Fruit fly (Drosophila melanogaster) whole organism, embryonic: ENCODE measurements around the gene CG42445.

Experiments
- Antp ChIP-seq: fragments of 200-800 bp; sonication (Bioruptor generic); optimal IDR thresholded peaks from 3 replicates; lab custom pipeline; 2016; ENCODE audit warnings: missing biosample characterization, missing genetic modification characterization
- Awh ChIP-seq: fragments of 200-800 bp; sonication (Bioruptor generic); IDR thresholded peaks from 2 replicates; pipeline ENCODE4, ENCODE4 v1.3.6; 2022; ENCODE audit warnings: missing biosample characterization, missing genetic modification characterization
- CG10959 ChIP-seq: fragments of 200-800 bp; sonication (Bioruptor generic); IDR thresholded peaks from 2 replicates; pipeline ENCODE4 v1.3.6; 2022; ENCODE audit warnings: missing biosample characterization, missing genetic modification characterization
- CG11085 ChIP-seq: fragments of 200-800 bp; sonication (Bioruptor generic); IDR thresholded peaks from 2 replicates; pipeline ENCODE4 v1.3.6; 2022; ENCODE audit warnings: missing biosample characterization, missing genetic modification characterization
- CG15479 ChIP-seq: fragments of 200-800 bp; sonication (Bioruptor generic); optimal IDR thresholded peaks from 3 replicates; lab custom pipeline; 2019; ENCODE audit warnings: missing biosample characterization, mild to moderate bottlenecking, missing genetic modification characterization, moderate library complexity
- CG16815 ChIP-seq: fragments of 200-800 bp; sonication (Bioruptor generic); optimal IDR thresholded peaks from 3 replicates; lab custom pipeline; 2017; ENCODE audit warnings: missing biosample characterization, mild to moderate bottlenecking, missing genetic modification characterization
- CG16863 ChIP-seq: fragments of 200-800 bp; sonication (Bioruptor generic); optimal IDR thresholded peaks from 3 replicates; lab custom pipeline; 2016; ENCODE audit warnings: missing biosample characterization, missing genetic modification characterization
- CG2199 ChIP-seq: fragments of 200-800 bp; sonication (Bioruptor generic); IDR thresholded peaks from 3 replicates; pipeline ENCODE4 v1.3.6; 2022; ENCODE audit warnings: missing biosample characterization, missing genetic modification characterization
- CG43689 ChIP-seq: fragments of 200-800 bp; sonication (Bioruptor generic); IDR thresholded peaks from 2 replicates; pipeline ENCODE4 v1.3.6; 2022; ENCODE audit warnings: missing biosample characterization, missing genetic modification characterization
- CG5953 ChIP-seq: fragments of 200-800 bp; sonication (Bioruptor generic); IDR thresholded peaks from 2 replicates; pipeline ENCODE4 v1.3.6; 2022; ENCODE audit warnings: missing biosample characterization, missing genetic modification characterization
- CG6765 ChIP-seq: fragments of 200-800 bp; sonication (Bioruptor generic); optimal IDR thresholded peaks from 3 replicates; lab custom pipeline; 2017; ENCODE audit warnings: missing biosample characterization, mild to moderate bottlenecking, missing genetic modification characterization
- CG7786 ChIP-seq: fragments of 200-800 bp; sonication (Bioruptor generic); optimal IDR thresholded peaks from 2 replicates; lab custom pipeline; 2016; ENCODE audit warnings: missing biosample characterization, missing genetic modification characterization
- CG7963 ChIP-seq: fragments of 200-800 bp; sonication (Bioruptor generic); IDR thresholded peaks from 3 replicates; pipeline ENCODE4 v1.3.6; 2022; ENCODE audit warnings: missing biosample characterization, missing genetic modification characterization; ENCODE audit not compliant: partially characterized antibody
- CG8944 ChIP-seq: fragments of 200-800 bp; sonication (Bioruptor generic); optimal IDR thresholded peaks from 3 replicates; lab custom pipeline; 2016; ENCODE audit warnings: missing biosample characterization, missing genetic modification characterization
- CG9876 ChIP-seq: fragments of 200-800 bp; sonication (Bioruptor generic); optimal IDR thresholded peaks from 2 replicates; lab custom pipeline; 2016; ENCODE audit warnings: missing biosample characterization, missing genetic modification characterization
- Deaf1 ChIP-seq: fragments of 200-800 bp; optimal IDR thresholded peaks from 3 replicates; lab custom pipeline; 2019; ENCODE audit warnings: missing biosample characterization, mild to moderate bottlenecking, missing genetic modification characterization, moderate library complexity
- Dfd ChIP-seq, 2 experiments: fragments of >200 bp; optimal IDR thresholded peaks; 2 replicates each; lab custom pipeline; 2017; ENCODE audit warnings: missing biosample characterization in 2 of 2, missing genetic modification characterization in 2 of 2
- Dip2 ChIP-seq: fragments of 200-800 bp; sonication (Bioruptor generic); IDR thresholded peaks from 2 replicates; pipeline ENCODE4 v1.3.6; 2022; ENCODE audit warnings: missing biosample characterization, missing genetic modification characterization
- Dip3 ChIP-seq: fragments of 200-800 bp; sonication (Bioruptor generic); optimal IDR thresholded peaks from 3 replicates; lab custom pipeline; 2016; ENCODE audit warnings: missing biosample characterization, missing genetic modification characterization
- E2f1 ChIP-seq: fragments of 200-800 bp; sonication (Bioruptor generic); IDR thresholded peaks from 2 replicates; pipeline ENCODE4 v1.3.6; 2022; ENCODE audit warnings: missing biosample characterization, missing genetic modification characterization
- MESR4 ChIP-seq: fragments of 200-800 bp; sonication (Bioruptor generic); optimal IDR thresholded peaks from 2 replicates; lab custom pipeline; 2018; ENCODE audit warnings: missing biosample characterization, mild to moderate bottlenecking, missing genetic modification characterization, moderate library complexity
- Optix ChIP-seq: fragments of 200-800 bp; sonication (Bioruptor generic); IDR thresholded peaks from 3 replicates; pipeline ENCODE4 v1.3.6; 2022; ENCODE audit warnings: missing biosample characterization, missing genetic modification characterization
- Pdp1 ChIP-seq, 2 experiments: fragments of 200-800 bp; sonication (Bioruptor generic); optimal IDR thresholded peaks; 3 replicates each; lab custom pipeline; 2016; ENCODE audit warnings: missing biosample characterization in 2 of 2, missing genetic modification characterization in 2 of 2, mild to moderate bottlenecking in 1 of 2, moderate library complexity in 1 of 2
- Vsx1 ChIP-seq: fragments of 200-800 bp; sonication (Bioruptor generic); optimal IDR thresholded peaks from 2 replicates; lab custom pipeline; 2017; ENCODE audit warnings: missing biosample characterization, mild to moderate bottlenecking, missing genetic modification characterization, missing genetic modification reagents
- abd-A ChIP-seq: fragments of 200-800 bp; sonication (Bioruptor generic); optimal IDR thresholded peaks from 3 replicates; lab custom pipeline; 2019; ENCODE audit warnings: missing biosample characterization, mild to moderate bottlenecking, missing genetic modification characterization, moderate library complexity
- chif ChIP-seq, 2 experiments: fragments of 200-800 bp; sonication (Bioruptor generic); optimal IDR thresholded peaks; 3 replicates each; lab custom pipeline; 2016; ENCODE audit warnings: missing biosample characterization in 2 of 2, missing genetic modification characterization in 2 of 2
- chm ChIP-seq: fragments of 200-800 bp; sonication (Bioruptor generic); IDR thresholded peaks from 2 replicates; pipeline ENCODE4 v1.3.6; 2022; ENCODE audit warnings: missing biosample characterization, missing genetic modification characterization
- dati ChIP-seq: fragments of 200-800 bp; sonication (Bioruptor generic); IDR thresholded peaks from 2 replicates; pipeline ENCODE4 v1.3.6; 2022; ENCODE audit warnings: missing biosample characterization, missing genetic modification characterization
- eve ChIP-seq, 2 experiments: fragments of >200 bp; optimal IDR thresholded peaks; 2 replicates each; lab custom pipeline; 2017; ENCODE audit warnings: missing biosample characterization in 2 of 2, missing genetic modification characterization in 2 of 2
- ftz-f1 ChIP-seq: fragments of 200-800 bp; sonication (Bioruptor generic); optimal IDR thresholded peaks from 2 replicates; lab custom pipeline; 2016; ENCODE audit warnings: missing biosample characterization, missing genetic modification characterization
- gsb-n ChIP-seq: fragments of 200-800 bp; sonication (Bioruptor generic); optimal IDR thresholded peaks from 3 replicates; lab custom pipeline; 2018; ENCODE audit warnings: missing biosample characterization, mild to moderate bottlenecking, missing genetic modification characterization
- ham ChIP-seq: fragments of 200-800 bp; sonication (Bioruptor generic); IDR thresholded peaks from 2 replicates; pipeline ENCODE4 v1.3.6; 2022; ENCODE audit warnings: missing biosample characterization, missing genetic modification characterization
- her ChIP-seq: fragments of 200-800 bp; sonication (Bioruptor generic); optimal IDR thresholded peaks from 2 replicates; lab custom pipeline; 2016; ENCODE audit warnings: missing biosample characterization, missing genetic modification characterization
- ind ChIP-seq: fragments of 200-800 bp; sonication (Bioruptor generic); optimal IDR thresholded peaks from 3 replicates; lab custom pipeline; 2016; ENCODE audit warnings: missing biosample characterization, missing genetic modification characterization
- lbe ChIP-seq: fragments of 200-800 bp; sonication (Bioruptor generic); optimal IDR thresholded peaks from 2 replicates; lab custom pipeline; 2016; ENCODE audit warnings: missing biosample characterization, mild to moderate bottlenecking, missing genetic modification characterization
- nom ChIP-seq: fragments of 200-800 bp; sonication (Bioruptor generic); optimal IDR thresholded peaks from 2 replicates; lab custom pipeline; 2017; ENCODE audit warnings: missing biosample characterization, missing genetic modification characterization, mild to moderate bottlenecking, moderate library complexity, missing genetic modification reagents
- oc ChIP-seq: fragments of 200-800 bp; sonication (Bioruptor generic); optimal IDR thresholded peaks from 2 replicates; lab custom pipeline; 2018; ENCODE audit warnings: missing biosample characterization, mild to moderate bottlenecking, missing genetic modification characterization, moderate library complexity
- odd ChIP-seq: fragments of 200-800 bp; sonication (Bioruptor generic); optimal IDR thresholded peaks from 2 replicates; lab custom pipeline; 2017; ENCODE audit warnings: missing biosample characterization, mild to moderate bottlenecking, missing genetic modification characterization
- otp ChIP-seq: fragments of 200-800 bp; sonication (Bioruptor generic); IDR thresholded peaks from 3 replicates; pipeline ENCODE4, ENCODE4 v1.3.6; 2022; ENCODE audit warnings: missing biosample characterization, missing genetic modification characterization
- ranshi ChIP-seq: fragments of 200-800 bp; sonication (Bioruptor generic); IDR thresholded peaks from 2 replicates; pipeline ENCODE4 v1.3.6; 2022; ENCODE audit warnings: missing biosample characterization, missing genetic modification characterization
- repo ChIP-seq: fragments of 200-800 bp; sonication (Bioruptor generic); optimal IDR thresholded peaks from 2 replicates; lab custom pipeline; 2016; ENCODE audit warnings: missing biosample characterization, missing genetic modification characterization
- ro ChIP-seq: fragments of 200-800 bp; sonication (Bioruptor generic); IDR thresholded peaks from 2 replicates; pipeline ENCODE4 v1.3.6; 2022; ENCODE audit warnings: missing biosample characterization, missing genetic modification characterization
- sim ChIP-seq: fragments of 200-800 bp; sonication (Bioruptor generic); IDR thresholded peaks from 2 replicates; pipeline ENCODE4 v1.3.6; 2022; ENCODE audit warnings: missing biosample characterization, missing genetic modification characterization
- sna ChIP-seq: fragments of 200-800 bp; sonication (Bioruptor generic); IDR thresholded peaks from 2 replicates; pipeline ENCODE4 v1.3.6; 2022; ENCODE audit warnings: missing biosample characterization, missing genetic modification characterization; ENCODE audit not compliant: partially characterized antibody
- sqz ChIP-seq: fragments of 200-800 bp; sonication (Bioruptor generic); optimal IDR thresholded peaks from 3 replicates; lab custom pipeline; 2018; ENCODE audit warnings: missing biosample characterization, mild to moderate bottlenecking, missing genetic modification characterization
- tup ChIP-seq: fragments of 200-800 bp; sonication (Bioruptor generic); optimal IDR thresholded peaks from 2 replicates; lab custom pipeline; 2016; ENCODE audit warnings: missing biosample characterization, mild to moderate bottlenecking, missing genetic modification characterization, moderate library complexity
- vvl ChIP-seq: fragments of 200-800 bp; sonication (Bioruptor generic); IDR thresholded peaks from 2 replicates; pipeline ENCODE4 v1.3.6; 2022; ENCODE audit warnings: missing biosample characterization, missing genetic modification characterization
- wdn ChIP-seq: fragments of 200-800 bp; sonication (Bioruptor generic); IDR thresholded peaks from 2 replicates; pipeline ENCODE4 v1.3.6; 2022; ENCODE audit warnings: missing biosample characterization, missing genetic modification characterization

The CG42445 gene

DNA sequence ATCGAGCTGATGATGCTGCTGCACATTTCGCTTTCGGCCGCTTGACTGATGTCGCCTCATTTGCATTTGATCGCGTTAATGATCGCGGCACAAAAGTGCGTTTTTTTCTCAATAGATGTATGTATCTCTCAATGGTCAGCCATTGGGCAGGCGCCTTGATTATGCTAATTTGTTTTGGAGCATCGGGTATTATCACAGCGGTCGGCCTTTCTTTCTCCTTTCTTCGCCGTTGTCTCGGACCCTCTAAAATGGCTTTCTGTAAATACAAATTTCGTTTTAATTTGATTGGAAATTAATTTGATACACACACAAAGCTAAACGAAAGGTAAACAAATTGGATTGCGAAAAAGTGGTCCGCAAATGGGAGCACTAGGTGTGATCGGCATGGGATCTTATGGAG, 3.4 kb downstream of the CG42445 start:
- TF ChIP-seq oc (peak; percentile 79), CG16863 (GFP tag; lab: Kevin White, UChicago) (no peak), CG11085 (GFP tag; lab: Robert Waterston, UW) (no peak), CG8944 (GFP tag; lab: Kevin White, UChicago) (no peak), Awh (GFP tag; lab: Robert Waterston, UW) (0 out of 2 replicates have a peak, but pooled peaks have one; percentile 5), tup (GFP tag; lab: Kevin White, UChicago) (no peak), abd-A (tag; lab: Kevin White, UChicago) (peak; percentile 59), ranshi (GFP tag; lab: Robert Waterston, UW) (no peak), CG9876 (GFP tag; lab: Kevin White, UChicago) (no peak), Vsx1 (peak; percentile 8), sqz (GFP tag; lab: Kevin White, UChicago) (peak; percentile 27), vvl (GFP tag; lab: Robert Waterston, UW) (peak; percentile 79; the same call in 1 of the 2 replicates), gsb-n (tag; lab: Kevin White, UChicago) (peak; percentile 7), Pdp1 (GFP tag; optimal IDR thresholded peaks at IDR 0.05; lab: Kevin White, UChicago) (peak in 1 of 2 experiments; percentile 44)
- TF ChIP-seq, all 482 proteins: peak for 8

DNA sequence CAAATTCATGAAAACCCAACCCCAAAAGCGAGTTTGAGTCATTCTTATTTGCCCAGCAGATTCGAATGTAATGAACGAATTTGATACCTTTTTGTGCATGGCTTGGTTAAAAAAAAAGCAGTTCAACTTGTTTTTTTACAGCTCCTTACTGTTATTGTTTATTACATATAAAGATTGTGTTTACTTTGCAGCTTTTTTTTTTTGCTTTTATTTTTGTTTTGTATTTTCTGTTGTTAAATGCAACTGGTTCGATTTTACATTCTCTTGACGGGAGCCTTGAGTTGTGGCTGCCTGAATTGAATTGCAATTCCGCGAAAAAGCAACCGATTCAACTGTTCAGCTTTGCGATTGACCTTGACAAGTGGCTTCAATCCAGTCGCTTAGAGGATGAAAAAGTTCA, 4.2 kb downstream of the CG42445 start:
- no peak for TF ChIP-seq wdn (GFP tag; lab: Robert Waterston, UW)
- peak; percentile 62 for TF ChIP-seq nom (GFP tag; lab: Kevin White, UChicago)
- TF ChIP-seq eve (GFP tag; optimal IDR thresholded peaks at IDR 0.05; lab: Kevin White, UChicago): no peak
- TF ChIP-seq sna: no peak

DNA sequence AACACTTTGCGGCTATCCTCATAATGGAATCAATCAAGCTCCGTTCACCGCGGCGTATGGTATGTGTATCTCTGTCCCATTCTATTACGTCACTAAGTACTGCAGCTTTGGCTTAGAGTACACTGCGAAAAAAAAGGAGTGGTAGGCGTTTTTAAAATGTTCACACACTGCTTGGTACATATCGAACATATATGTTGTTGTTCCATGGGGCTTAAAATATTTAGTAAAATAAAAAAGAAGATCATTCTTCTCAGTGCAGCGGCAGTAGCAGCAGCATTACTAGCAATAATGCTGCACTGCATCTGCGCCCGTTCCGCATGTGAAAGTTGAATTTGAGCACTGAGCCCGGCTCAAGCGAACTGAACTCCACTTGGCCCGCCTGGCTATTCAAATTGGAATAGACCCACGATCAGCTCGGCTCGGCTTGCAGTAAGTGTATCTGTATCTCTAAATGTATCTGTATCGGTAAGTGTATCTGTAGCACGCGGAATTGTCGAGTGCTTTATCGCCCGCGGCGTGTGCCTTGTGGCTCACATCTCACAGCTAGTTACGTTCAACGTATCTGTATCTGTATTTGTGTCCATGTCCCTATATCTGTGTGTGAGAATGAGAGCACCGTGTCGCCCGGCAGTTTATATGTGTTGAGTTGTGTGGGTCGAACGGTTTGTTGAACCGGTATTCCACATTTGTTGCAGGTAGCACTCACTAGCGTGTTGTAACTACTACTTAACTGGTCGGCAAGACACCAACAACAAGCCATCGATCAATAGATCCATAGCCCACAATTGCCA, 5.3 kb downstream of the CG42445 start:
- TF ChIP-seq CG43689 (GFP tag; lab: Robert Waterston, UW) (no peak; the same call in 1 of the 2 replicates), ftz-f1 (GFP tag; lab: Kevin White, UChicago) (no peak), chm (GFP tag; lab: Robert Waterston, UW) (no peak), chif (GFP tag; optimal IDR thresholded peaks at IDR 0.05; lab: Kevin White, UChicago) (peak in 1 of 2 experiments; percentile 50), dati (GFP tag; lab: Robert Waterston, UW) (no peak), CG16815 (GFP tag; lab: Kevin White, UChicago) (no peak), CG10959 (GFP tag; lab: Robert Waterston, UW) (no peak), Optix (peak; percentile 60; the same call in 2 of the 3 replicates), CG5953 (GFP tag; lab: Robert Waterston, UW) (peak; percentile 52; the same call in 1 of the 2 replicates), Dip3 (GFP tag; lab: Kevin White, UChicago) (no peak), Dip2 (GFP tag; lab: Robert Waterston, UW) (no peak), MESR4 (GFP tag; lab: Kevin White, UChicago) (no peak), CG7786 (GFP tag; lab: Kevin White, UChicago) (no peak), sim (GFP tag; lab: Robert Waterston, UW) (no peak), her (no peak), CG7963 (GFP tag; lab: Robert Waterston, UW) (no peak), Antp (peak; percentile 32), ind (GFP tag; lab: Kevin White, UChicago) (peak; percentile 64), lbe (GFP tag; lab: Kevin White, UChicago) (no peak), CG2199 (GFP tag; lab: Robert Waterston, UW) (0 out of 3 replicates have a peak, but pooled peaks have one; percentile 15), CG15479 (GFP tag; lab: Kevin White, UChicago) (no peak), ro (no peak), CG6765 (no peak), Dfd (GFP tag; optimal IDR thresholded peaks at IDR 0.05; lab: Kevin White, UChicago) (no peak), ham (no peak), E2f1 (GFP tag; lab: Robert Waterston, UW) (no peak), otp (GFP tag; lab: Robert Waterston, UW) (peak; percentile 44; the same call in 1 of the 3 replicates), odd (GFP tag; lab: Kevin White, UChicago) (no peak), Deaf1 (tag; lab: Kevin White, UChicago) (no peak), repo (no peak)
